Worm (Caenorhabditis elegans): ENCODE data around the gene K03B8.6.
A peak's percentile ranks its signal among the peaks of the same experiment; 100 is the strongest.

The K03B8.6 gene

DNA sequence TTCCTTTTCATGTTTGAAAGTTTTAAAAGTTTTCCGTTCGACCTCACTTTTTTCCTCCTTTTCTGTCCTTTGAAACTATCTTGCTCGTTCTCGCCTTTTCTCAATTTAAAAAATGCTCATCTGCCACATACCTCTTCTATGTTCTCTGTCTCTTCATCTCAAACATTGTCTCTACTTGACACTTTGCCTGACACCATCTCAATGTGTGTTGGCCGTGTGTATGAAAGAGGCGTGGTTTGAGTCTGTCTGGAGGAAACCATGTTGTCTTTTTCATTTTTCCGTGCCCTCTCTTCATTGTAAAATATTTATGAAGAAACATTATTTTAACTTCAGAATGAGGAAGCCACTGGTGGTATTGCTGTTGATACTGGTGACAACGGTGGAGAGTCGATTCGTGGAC, at the start of gene K03B8.6:
Gene K03B8.6 (plus strand): TSS at position 334 of the 400 bp plus-strand sequence.
- TF ChIP-seq lin-13 (GFP tag; optimal IDR thresholded peaks at IDR 0.05) (no peak), mdl-1 (tag; optimal IDR thresholded peaks at IDR 0.05) (no peak), nhr-237 (tag; optimal IDR thresholded peaks at IDR 0.05) (no peak), sma-9 (GFP tag; optimal IDR thresholded peaks at IDR 0.05) (no peak), sma-9 (tag; optimal IDR thresholded peaks at IDR 0.05) (no peak), blmp-1 (tag; optimal IDR thresholded peaks at IDR 0.05; ENCODE audit: insufficient read depth) (no peak), gmeb-1 (tag; optimal IDR thresholded peaks at IDR 0.05) (no peak), ztf-11 (tag; optimal IDR thresholded peaks at IDR 0.05) (no peak), R02D3.7 (tag; optimal IDR thresholded peaks at IDR 0.05) (no peak), snpc-4 (tag; optimal IDR thresholded peaks at IDR 0.05) (no peak), peb-1 (tag; optimal IDR thresholded peaks at IDR 0.05) (no peak), unc-39 (tag; optimal IDR thresholded peaks at IDR 0.05) (no peak)

DNA sequence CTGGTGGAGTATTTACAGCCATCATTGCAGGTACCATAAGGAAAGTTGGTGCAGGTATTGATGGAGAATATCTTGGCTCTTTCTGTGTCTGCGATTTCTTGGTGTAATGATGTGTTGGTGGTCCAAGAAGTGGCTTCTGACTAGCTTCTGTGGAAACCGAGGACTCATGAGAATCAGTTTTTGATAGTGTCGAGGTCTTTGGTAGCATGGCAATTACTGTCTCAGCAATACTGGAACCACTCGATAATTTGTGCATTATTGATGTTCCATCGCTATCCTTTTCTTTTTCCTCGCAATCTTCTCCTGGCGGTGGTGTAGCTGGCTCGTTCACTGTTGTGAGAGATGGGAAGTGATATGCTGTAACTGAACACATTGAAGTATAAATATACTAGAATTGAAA, 43.8 kb upstream of the K03B8.6 start:
- no peak for TF ChIP-seq ztf-4 (tag; optimal IDR thresholded peaks at IDR 0.05)

DNA sequence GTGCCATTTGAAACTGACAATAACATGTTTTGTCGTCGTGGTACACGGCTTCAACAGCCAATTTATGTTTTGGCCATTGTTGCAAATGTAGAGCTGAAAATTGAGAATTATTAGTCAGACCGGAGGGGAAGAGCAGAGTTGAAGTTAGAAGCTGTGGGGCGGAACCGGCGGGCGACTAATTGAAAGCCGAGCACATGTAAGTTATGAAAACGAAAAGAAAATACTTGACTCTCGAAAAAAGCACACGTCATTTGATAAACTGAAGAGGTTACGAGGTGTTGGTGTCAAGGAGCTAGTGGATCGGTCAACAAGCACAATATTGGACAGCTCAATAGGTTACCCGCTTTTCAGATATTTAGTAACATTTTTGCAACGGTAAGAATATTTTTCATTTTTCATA, 41.3 kb upstream of the K03B8.6 start, which contains the start of gene dop-5:
Gene dop-5 (minus strand): TSS at position 101 of the 400 bp plus-strand sequence.
- TF ChIP-seq ceh-16 (tag; optimal IDR thresholded peaks at IDR 0.05) (no peak), ztf-4 (tag; optimal IDR thresholded peaks at IDR 0.05) (no peak), ceh-82 (tag; optimal IDR thresholded peaks at IDR 0.05) (no peak), sma-3 (GFP tag; optimal IDR thresholded peaks at IDR 0.05) (no peak), alr-1 (tag; optimal IDR thresholded peaks at IDR 0.05) (no peak), R02D3.7 (tag; optimal IDR thresholded peaks at IDR 0.05) (no peak), nhr-23 (tag; optimal IDR thresholded peaks at IDR 0.05) (no peak), elt-1 (tag; optimal IDR thresholded peaks at IDR 0.05) (no peak), skn-1 (tag; optimal IDR thresholded peaks at IDR 0.05) (no peak), nhr-129 (tag; optimal IDR thresholded peaks at IDR 0.05) (no peak)

DNA sequence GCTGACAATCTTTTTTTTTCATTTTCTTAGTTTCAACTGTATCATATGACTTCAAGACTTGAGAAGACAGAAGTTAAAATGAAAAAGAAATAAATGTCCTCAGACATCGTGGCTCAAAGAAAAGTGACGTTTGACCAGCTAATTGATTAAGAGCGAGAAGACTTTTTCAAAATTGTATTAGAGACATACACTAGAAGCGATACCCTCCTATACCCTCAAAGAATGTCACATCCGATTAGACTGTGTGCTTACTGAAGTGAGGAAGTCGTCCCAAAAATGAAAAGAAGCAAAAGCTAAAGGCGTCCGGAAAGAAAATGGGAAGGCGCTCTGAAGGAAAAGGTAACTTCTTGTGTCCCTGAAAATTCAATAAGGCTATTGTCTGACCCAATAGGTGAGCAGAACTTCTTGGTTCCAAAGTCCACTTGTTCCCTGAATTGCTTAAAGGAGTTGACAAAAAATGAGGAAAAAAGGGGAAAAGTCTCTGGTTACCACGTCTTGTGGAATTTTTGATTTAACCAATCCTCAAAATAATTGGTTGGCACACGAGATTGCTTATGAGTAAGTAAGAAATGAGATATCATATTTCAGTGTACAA, 35.0 kb upstream of the K03B8.6 start:
- TF ChIP-seq ZK546.5 (tag; optimal IDR thresholded peaks at IDR 0.05) = no peak

DNA sequence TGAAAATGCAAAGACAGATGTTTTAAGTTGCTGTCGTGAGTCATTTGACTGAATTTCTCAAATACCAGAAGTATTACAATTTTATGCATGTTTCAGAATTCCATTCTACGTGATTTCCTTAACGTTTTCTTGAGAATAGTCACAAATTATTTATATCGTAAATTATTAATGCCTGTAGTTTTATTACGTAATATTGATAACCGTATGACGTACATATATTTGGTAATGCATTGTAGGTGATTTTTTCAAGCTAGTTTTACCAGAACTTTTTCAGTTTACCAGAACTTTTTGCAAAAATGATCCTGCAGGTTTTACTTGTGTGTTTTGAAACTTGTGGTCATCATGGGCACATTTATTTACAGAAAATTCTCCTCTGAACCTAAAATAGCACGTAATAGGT, 33.5 kb upstream of the K03B8.6 start:
- no peak for TF ChIP-seq nhr-23 (tag; optimal IDR thresholded peaks at IDR 0.05)
- TF ChIP-seq mdl-1 (tag; optimal IDR thresholded peaks at IDR 0.05) = no peak
- no peak for TF ChIP-seq C34F6.9 (tag; optimal IDR thresholded peaks at IDR 0.05)
- TF ChIP-seq elt-1 (tag; optimal IDR thresholded peaks at IDR 0.05) = no peak
- no peak for TF ChIP-seq peb-1 (tag; optimal IDR thresholded peaks at IDR 0.05)
- TF ChIP-seq sma-9 (GFP tag; optimal IDR thresholded peaks at IDR 0.05) = no peak
- no peak for TF ChIP-seq sma-9 (tag; optimal IDR thresholded peaks at IDR 0.05)
- no peak for TF ChIP-seq fos-1 (tag; optimal IDR thresholded peaks at IDR 0.05)
- no peak for TF ChIP-seq lsy-2 (tag; optimal IDR thresholded peaks at IDR 0.05)
- TF ChIP-seq aly-2 (tag; optimal IDR thresholded peaks at IDR 0.05) = no peak
- no peak for TF ChIP-seq ceh-82 (tag; optimal IDR thresholded peaks at IDR 0.05)
- no peak for TF ChIP-seq mab-5 (tag; optimal IDR thresholded peaks at IDR 0.05)
- no peak for TF ChIP-seq ztf-4 (tag; optimal IDR thresholded peaks at IDR 0.05)
- TF ChIP-seq nhr-237 (tag; optimal IDR thresholded peaks at IDR 0.05) = no peak
- no peak for TF ChIP-seq gmeb-1 (tag; optimal IDR thresholded peaks at IDR 0.05)
- TF ChIP-seq nhr-25 (tag; optimal IDR thresholded peaks at IDR 0.05) = no peak
- no peak for TF ChIP-seq skn-1 (tag; optimal IDR thresholded peaks at IDR 0.05)
- TF ChIP-seq alr-1 (tag; optimal IDR thresholded peaks at IDR 0.05) = no peak
- no peak for TF ChIP-seq ZK546.5 (tag; optimal IDR thresholded peaks at IDR 0.05)

DNA sequence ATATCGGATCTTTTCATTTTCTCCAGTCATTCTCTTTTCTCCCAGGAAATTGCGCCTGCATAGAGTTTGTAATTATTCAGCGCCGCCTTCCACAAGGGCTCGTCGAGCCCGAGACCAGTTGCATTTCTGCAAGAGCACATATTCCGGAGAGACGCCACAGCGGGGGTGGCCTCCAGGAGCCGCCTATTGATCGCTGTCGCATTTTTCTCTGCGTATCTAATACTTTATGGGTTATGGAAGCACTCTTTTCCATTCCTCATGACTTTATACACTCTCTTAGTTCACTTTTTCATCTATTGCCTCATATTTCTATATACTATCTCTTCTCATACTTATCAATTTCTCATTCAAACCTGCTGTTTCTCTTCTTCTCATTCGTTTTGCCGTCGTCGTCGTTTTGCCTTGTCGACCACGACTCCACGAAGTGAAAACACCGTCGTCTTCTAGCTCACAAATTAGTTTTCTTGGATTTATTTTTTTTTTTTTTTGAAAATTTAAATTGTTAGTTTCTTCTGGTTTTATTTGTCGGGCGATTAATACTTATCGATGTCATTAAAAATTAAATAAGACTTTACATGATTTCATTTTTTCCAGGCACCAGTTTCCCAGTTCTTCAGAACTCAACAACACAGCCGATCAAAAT, 32.1 kb upstream of the K03B8.6 start, which contains the start of gene cnb-1:
Gene cnb-1 (plus strand): TSS at position 593 of the 643 bp plus-strand sequence.
- TF ChIP-seq nhr-12 (tag; optimal IDR thresholded peaks at IDR 0.05) = no peak
- TF ChIP-seq unc-55 (GFP tag; optimal IDR thresholded peaks at IDR 0.05) = peak; percentile 87
- TF ChIP-seq nhr-237 (tag; optimal IDR thresholded peaks at IDR 0.05) = no peak
- TF ChIP-seq peb-1 (tag; optimal IDR thresholded peaks at IDR 0.05) = no peak
- no peak for TF ChIP-seq aly-2 (tag; optimal IDR thresholded peaks at IDR 0.05)
- TF ChIP-seq sma-3 (GFP tag; optimal IDR thresholded peaks at IDR 0.05) = no peak
- no peak for TF ChIP-seq alr-1 (tag; optimal IDR thresholded peaks at IDR 0.05)
- no peak for TF ChIP-seq nhr-23 (tag; optimal IDR thresholded peaks at IDR 0.05)
- TF ChIP-seq dmd-4 (tag; optimal IDR thresholded peaks at IDR 0.05) = no peak
- no peak for TF ChIP-seq mdl-1 (tag; optimal IDR thresholded peaks at IDR 0.05)
- peak; percentile 13 to 79 for TF ChIP-seq lsy-2 (tag; optimal IDR thresholded peaks at IDR 0.05)
- no peak for TF ChIP-seq lin-13 (GFP tag; optimal IDR thresholded peaks at IDR 0.05)
- no peak for TF ChIP-seq lin-39 (tag; optimal IDR thresholded peaks at IDR 0.05)
- TF ChIP-seq nhr-10 (tag; optimal IDR thresholded peaks at IDR 0.05) = no peak
- no peak for TF ChIP-seq nhr-25 (tag; optimal IDR thresholded peaks at IDR 0.05)
- TF ChIP-seq fos-1 (tag; optimal IDR thresholded peaks at IDR 0.05) = peak; percentile 39
- TF ChIP-seq ztf-11 (tag; optimal IDR thresholded peaks at IDR 0.05) = no peak
- TF ChIP-seq F13H6.1 (tag; optimal IDR thresholded peaks at IDR 0.05) = peak; percentile 79
- peak; percentile 68 for TF ChIP-seq zag-1 (tag; optimal IDR thresholded peaks at IDR 0.05)
- no peak for TF ChIP-seq nhr-11 (tag; optimal IDR thresholded peaks at IDR 0.05)
- peak; percentile 45 for TF ChIP-seq nhr-21 (tag; optimal IDR thresholded peaks at IDR 0.05)
- TF ChIP-seq sma-9 (GFP tag; optimal IDR thresholded peaks at IDR 0.05) = peak; percentile 78
- TF ChIP-seq sma-9 (tag; optimal IDR thresholded peaks at IDR 0.05) = no peak
- no peak for TF ChIP-seq unc-39 (tag; optimal IDR thresholded peaks at IDR 0.05)
- peak; percentile 91 for TF ChIP-seq C34F6.9 (tag; optimal IDR thresholded peaks at IDR 0.05)
- TF ChIP-seq nhr-129 (tag; optimal IDR thresholded peaks at IDR 0.05) = peak; percentile 53
- TF ChIP-seq ama-1 (optimal IDR thresholded peaks at IDR 0.05) = no peak
- no peak for TF ChIP-seq blmp-1 (tag; optimal IDR thresholded peaks at IDR 0.05; ENCODE audit: insufficient read depth)
- TF ChIP-seq sem-4 (tag; optimal IDR thresholded peaks at IDR 0.05) = peak; percentile 43
